Worm (Caenorhabditis elegans) whole organism, L4 larva: ENCODE measurements around the gene clec-76.

Source experiments
- Y75B8A.6 ChIP-seq: fragments of 200-800 bp; sonication (Bioruptor generic); IDR thresholded peaks from 2 replicates; pipeline ENCODE4 v1.3.6; 2022; ENCODE audit warnings: missing genetic modification reagents, missing genetic modification characterization, missing compliant biosample characterization
- cey-2 ChIP-seq: sonication (generic microtip); optimal IDR thresholded peaks from 3 replicates; lab custom pipeline; 2017; ENCODE audit warnings: missing genetic modification characterization, mild to moderate bottlenecking, missing compliant biosample characterization, antibody characterized with exemption, borderline replicate concordance; ENCODE audit not compliant: insufficient read depth
- fos-1 ChIP-seq: fragments of 150-350 bp; optimal IDR thresholded peaks from 2 replicates; lab custom pipeline; 2014; ENCODE audit warnings: missing biosample characterization, missing genetic modification characterization
- lin-13 ChIP-seq: fragments of 150-350 bp; optimal IDR thresholded peaks from 2 replicates; lab custom pipeline; 2014; ENCODE audit warnings: missing biosample characterization, missing genetic modification reagents, missing genetic modification characterization

DNA sequence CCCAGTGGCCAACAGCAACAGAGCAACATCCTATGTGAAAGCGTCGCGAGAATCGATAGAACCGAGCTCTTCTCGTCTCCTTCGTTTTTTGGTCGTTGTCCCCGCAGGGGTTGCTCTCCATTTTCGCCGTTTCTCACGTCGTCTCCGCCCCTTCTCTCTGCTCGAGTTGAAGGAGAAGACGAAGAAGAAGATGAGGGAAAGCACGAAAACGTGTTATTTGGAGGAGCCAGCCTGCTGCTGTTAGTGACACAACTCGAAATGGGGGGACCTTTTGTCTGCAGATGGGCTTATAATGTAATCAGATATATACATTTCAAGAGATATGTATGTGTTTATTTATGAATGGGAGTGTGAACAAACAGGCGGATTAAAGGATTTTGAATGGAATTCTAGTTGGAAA is 42.7 kb downstream of the clec-76 start, which contains the start of gene W02C12.2:
- TF ChIP-seq Y75B8A.6 (no peak), cey-2 (tag; lab: Kevin White, UChicago) (no peak), lin-13 (GFP tag; lab: Kevin White, UChicago) (no peak), fos-1 (tag; lab: Kevin White, UChicago) (no peak)
